Fruit fly (Drosophila melanogaster) whole organism, embryonic: ENCODE data around the gene CG6126.

ENCODE experiments used
- Abd-B ChIP-seq: fragments of 200-800 bp; sonication (Bioruptor generic); optimal IDR thresholded peaks from 2 replicates; lab custom pipeline; 2018; ENCODE audit warnings: missing biosample characterization, mild to moderate bottlenecking, missing genetic modification characterization, moderate library complexity
- BEAF-32 ChIP-seq: fragments of 200-800 bp; sonication (Bioruptor generic); optimal IDR thresholded peaks from 3 replicates; lab custom pipeline; 2017; ENCODE audit warnings: missing biosample characterization, missing genetic modification characterization, mild to moderate bottlenecking, moderate library complexity, missing genetic modification reagents
- CG11696 ChIP-seq: fragments of 200-800 bp; sonication (Bioruptor generic); IDR thresholded peaks from 2 replicates; pipeline ENCODE4 v1.3.6; 2022; ENCODE audit warnings: missing biosample characterization, missing genetic modification characterization
- CG12299 ChIP-seq: fragments of 200-800 bp; sonication (Bioruptor generic); optimal IDR thresholded peaks from 2 replicates; lab custom pipeline; 2018; ENCODE audit warnings: missing biosample characterization, mild to moderate bottlenecking, missing genetic modification characterization
- CG14014 ChIP-seq: fragments of 200-800 bp; sonication (Bioruptor generic); IDR thresholded peaks from 2 replicates; pipeline ENCODE4 v1.3.6; 2022; ENCODE audit warnings: missing biosample characterization, missing genetic modification characterization
- CG15073 ChIP-seq: fragments of 200-800 bp; sonication (Bioruptor generic); optimal IDR thresholded peaks from 2 replicates; lab custom pipeline; 2016; ENCODE audit warnings: missing biosample characterization, missing genetic modification characterization
- CG42726 ChIP-seq: fragments of 200-800 bp; sonication (Bioruptor generic); IDR thresholded peaks from 2 replicates; pipeline ENCODE4 v1.3.6; 2022; ENCODE audit warnings: missing biosample characterization, missing genetic modification characterization; ENCODE audit not compliant: partially characterized antibody
- CG4360 ChIP-seq: fragments of 200-800 bp; sonication (Bioruptor generic); IDR thresholded peaks from 2 replicates; pipeline ENCODE4 v1.3.6; 2022; ENCODE audit warnings: missing biosample characterization, missing genetic modification characterization
- CG4820 ChIP-seq: fragments of 200-800 bp; sonication (Bioruptor generic); optimal IDR thresholded peaks from 3 replicates; lab custom pipeline; 2016; ENCODE audit warnings: missing biosample characterization, missing genetic modification characterization
- CG6765 ChIP-seq: fragments of 200-800 bp; sonication (Bioruptor generic); optimal IDR thresholded peaks from 3 replicates; lab custom pipeline; 2017; ENCODE audit warnings: missing biosample characterization, mild to moderate bottlenecking, missing genetic modification characterization
- CG6791 ChIP-seq: fragments of 200-800 bp; sonication (Bioruptor generic); IDR thresholded peaks from 3 replicates; pipeline ENCODE4 v1.3.6; 2022; ENCODE audit warnings: missing biosample characterization, missing genetic modification characterization; ENCODE audit not compliant: partially characterized antibody
- CG7372 ChIP-seq: fragments of 200-800 bp; sonication (Bioruptor generic); IDR thresholded peaks from 2 replicates; pipeline ENCODE4 v1.3.6; 2022; ENCODE audit warnings: missing biosample characterization, missing genetic modification characterization
- CG7839 ChIP-seq: fragments of 200-800 bp; sonication (Bioruptor generic); optimal IDR thresholded peaks from 3 replicates; lab custom pipeline; 2018; ENCODE audit warnings: missing biosample characterization, mild to moderate bottlenecking, missing genetic modification characterization, moderate library complexity
- CG8089 ChIP-seq: fragments of 200-800 bp; sonication (Bioruptor generic); optimal IDR thresholded peaks from 3 replicates; lab custom pipeline; 2016; ENCODE audit warnings: missing biosample characterization, missing genetic modification characterization
- CG8290 ChIP-seq, 3 experiments: fragments of 200-800 bp; sonication (Bioruptor generic); optimal IDR thresholded peaks; 2 replicates each; lab custom pipeline; 2016 to 2019; ENCODE audit warnings: missing biosample characterization in 3 of 3, missing genetic modification characterization in 3 of 3, mild to moderate bottlenecking in 2 of 3, moderate library complexity in 1 of 3
- CG9437 ChIP-seq: fragments of 200-800 bp; sonication (Bioruptor generic); optimal IDR thresholded peaks from 2 replicates; lab custom pipeline; 2018; ENCODE audit warnings: missing biosample characterization, mild to moderate bottlenecking, missing genetic modification characterization
- Camta ChIP-seq: fragments of 200-800 bp; sonication (Bioruptor generic); optimal IDR thresholded peaks from 2 replicates; lab custom pipeline; 2016; ENCODE audit warnings: missing biosample characterization, missing genetic modification characterization
- Chrac-16 ChIP-seq: fragments of 200-800 bp; sonication (Bioruptor generic); optimal IDR thresholded peaks from 3 replicates; lab custom pipeline; 2016; ENCODE audit warnings: missing biosample characterization, missing genetic modification characterization
- Dp ChIP-seq: fragments of 200-800 bp; sonication (Bioruptor generic); optimal IDR thresholded peaks from 2 replicates; lab custom pipeline; 2018; ENCODE audit warnings: missing biosample characterization, mild to moderate bottlenecking, missing genetic modification characterization, moderate library complexity
- Drgx ChIP-seq: fragments of 200-800 bp; sonication (Bioruptor generic); IDR thresholded peaks from 2 replicates; pipeline ENCODE4 v1.3.6; 2022; ENCODE audit warnings: missing biosample characterization, missing genetic modification characterization
- Ets65A ChIP-seq: fragments of 200-800 bp; sonication (Bioruptor generic); peaks from one replicate; lab custom pipeline; 2016; ENCODE audit warnings: missing biosample characterization, missing genetic modification characterization
- HmgZ ChIP-seq: fragments of 200-800 bp; sonication (Bioruptor generic); optimal IDR thresholded peaks from 2 replicates; lab custom pipeline; 2018; ENCODE audit warnings: missing biosample characterization, mild to moderate bottlenecking, missing genetic modification characterization
- Med ChIP-seq: fragments of 200-800 bp; sonication (Bioruptor generic); peaks from one replicate; lab custom pipeline; 2016; ENCODE audit warnings: missing biosample characterization, missing genetic modification characterization, mild to moderate bottlenecking, inconsistent platforms, moderate library complexity
- Myb ChIP-seq: fragments of 200-800 bp; sonication (Bioruptor generic); optimal IDR thresholded peaks from 2 replicates; lab custom pipeline; 2016; ENCODE audit warnings: missing biosample characterization, missing genetic modification characterization
- NC2α ChIP-seq: fragments of 200-800 bp; sonication (Bioruptor generic); optimal IDR thresholded peaks from 2 replicates; lab custom pipeline; 2016; ENCODE audit warnings: missing biosample characterization, missing genetic modification characterization
- Sry-β ChIP-seq: fragments of 200-800 bp; sonication (Bioruptor generic); optimal IDR thresholded peaks from 2 replicates; lab custom pipeline; 2018; ENCODE audit warnings: missing biosample characterization, mild to moderate bottlenecking, missing genetic modification characterization, moderate library complexity
- Sry-δ ChIP-seq: fragments of 200-800 bp; sonication (Bioruptor generic); optimal IDR thresholded peaks from 2 replicates; lab custom pipeline; 2016; ENCODE audit warnings: missing biosample characterization, missing genetic modification characterization
- Vsx1 ChIP-seq: fragments of 200-800 bp; sonication (Bioruptor generic); optimal IDR thresholded peaks from 2 replicates; lab custom pipeline; 2017; ENCODE audit warnings: missing biosample characterization, mild to moderate bottlenecking, missing genetic modification characterization, missing genetic modification reagents
- bigmax ChIP-seq: fragments of 200-800 bp; sonication (Bioruptor generic); optimal IDR thresholded peaks from 2 replicates; lab custom pipeline; 2018; ENCODE audit warnings: missing biosample characterization, mild to moderate bottlenecking, missing genetic modification characterization
- caup ChIP-seq: fragments of 200-800 bp; sonication (Bioruptor generic); optimal IDR thresholded peaks from 3 replicates; lab custom pipeline; 2017; ENCODE audit warnings: missing biosample characterization, mild to moderate bottlenecking, missing genetic modification characterization, moderate library complexity; ENCODE audit not compliant: severe bottlenecking
- chinmo ChIP-seq: fragments of 200-800 bp; sonication (Bioruptor generic); IDR thresholded peaks from 4 replicates; pipeline ENCODE4 v1.3.6; 2022; ENCODE audit warnings: missing biosample characterization, missing genetic modification characterization; ENCODE audit not compliant: partially characterized antibody
- chn ChIP-seq: fragments of 200-800 bp; sonication (Bioruptor generic); optimal IDR thresholded peaks from 2 replicates; lab custom pipeline; 2016; ENCODE audit warnings: missing biosample characterization, missing genetic modification characterization
- corto ChIP-seq: fragments of 200-800 bp; sonication (Bioruptor generic); optimal IDR thresholded peaks from 2 replicates; lab custom pipeline; 2016; ENCODE audit warnings: missing biosample characterization, mild to moderate bottlenecking, missing genetic modification characterization, moderate library complexity
- dimm ChIP-seq: fragments of 200-800 bp; sonication (Bioruptor generic); IDR thresholded peaks from 2 replicates; pipeline ENCODE4 v1.3.6; 2022; ENCODE audit warnings: missing biosample characterization, missing genetic modification characterization
- exex ChIP-seq: fragments of 200-800 bp; sonication (Bioruptor generic); optimal IDR thresholded peaks from 4 replicates; lab custom pipeline; 2018; ENCODE audit warnings: missing biosample characterization, mild to moderate bottlenecking, missing genetic modification characterization, moderate library complexity
- fu2 ChIP-seq: fragments of 200-800 bp; sonication (Bioruptor generic); optimal IDR thresholded peaks from 2 replicates; lab custom pipeline; 2016; ENCODE audit warnings: missing biosample characterization, missing genetic modification characterization
- gcm ChIP-seq: fragments of 200-800 bp; sonication (Bioruptor generic); optimal IDR thresholded peaks from 2 replicates; lab custom pipeline; 2019; ENCODE audit warnings: missing biosample characterization, mild to moderate bottlenecking, missing genetic modification characterization, moderate library complexity
- gro ChIP-seq: fragments of 200-800 bp; sonication (Bioruptor generic); optimal IDR thresholded peaks from 2 replicates; lab custom pipeline; 2016; ENCODE audit warnings: missing biosample characterization, missing genetic modification characterization
- hkb ChIP-seq, 2 experiments: fragments of 200-800 bp in 1 of 2; fragments of >200 bp in 1 of 2; sonication (Bioruptor generic) in 1 of 2; IDR thresholded peaks in 1 of 2; optimal IDR thresholded peaks in 1 of 2; 2 replicates each; pipeline versions ENCODE4 v1.3.6 to Lab custom; 2017 to 2022; ENCODE audit warnings: missing biosample characterization in 1 of 2, missing genetic modification characterization in 1 of 2
- ind ChIP-seq: fragments of 200-800 bp; sonication (Bioruptor generic); optimal IDR thresholded peaks from 3 replicates; lab custom pipeline; 2016; ENCODE audit warnings: missing biosample characterization, missing genetic modification characterization
- lov ChIP-seq, 2 experiments: fragments of 200-800 bp in 1 of 2; fragments of >200 bp in 1 of 2; sonication (Bioruptor generic) in 1 of 2; IDR thresholded peaks in 1 of 2; optimal IDR thresholded peaks in 1 of 2; 2 replicates in 1 of 2; 3 replicates in 1 of 2; pipeline versions ENCODE4 v1.3.6 to Lab custom; 2017 to 2022; ENCODE audit warnings: missing biosample characterization in 1 of 2, missing genetic modification characterization in 1 of 2
- pan ChIP-seq, 4 experiments: fragments of >200 bp in 3 of 4; fragments of 200-800 bp in 1 of 4; sonication (Bioruptor generic) in 1 of 4; optimal IDR thresholded peaks in 3 of 4; IDR thresholded peaks in 1 of 4; 2 replicates each; pipeline versions ENCODE4 v1.3.6 to Lab custom; 2017 to 2022; ENCODE audit warnings: missing biosample characterization in 2 of 4, missing genetic modification characterization in 2 of 4, mixed read lengths in 1 of 4
- pho ChIP-seq: fragments of 200-800 bp; sonication (Bioruptor generic); optimal IDR thresholded peaks from 2 replicates; lab custom pipeline; 2016; ENCODE audit warnings: missing biosample characterization, missing genetic modification characterization
- pita ChIP-seq: fragments of 200-800 bp; sonication (Bioruptor generic); optimal IDR thresholded peaks from 2 replicates; lab custom pipeline; 2017; ENCODE audit warnings: missing biosample characterization, mild to moderate bottlenecking, missing genetic modification characterization
- stwl ChIP-seq: fragments of 200-800 bp; sonication (Bioruptor generic); optimal IDR thresholded peaks from 3 replicates; lab custom pipeline; 2018; ENCODE audit warnings: missing biosample characterization, mild to moderate bottlenecking, missing genetic modification characterization, moderate library complexity
- tin ChIP-seq: fragments of 200-800 bp; sonication (Bioruptor generic); optimal IDR thresholded peaks from 3 replicates; lab custom pipeline; 2016; ENCODE audit warnings: missing biosample characterization, missing genetic modification characterization
- trh ChIP-seq: fragments of 200-800 bp; sonication (Bioruptor generic); optimal IDR thresholded peaks from 2 replicates; lab custom pipeline; 2016; ENCODE audit warnings: missing biosample characterization, missing genetic modification characterization
- vvl ChIP-seq: fragments of 200-800 bp; sonication (Bioruptor generic); IDR thresholded peaks from 2 replicates; pipeline ENCODE4 v1.3.6; 2022; ENCODE audit warnings: missing biosample characterization, missing genetic modification characterization

CG6126 gene

dm6 chr3R:16180476-16181070 lies 22.3 kb downstream of the CG6126 start, which contains the start of gene CG8927 (continued):
- peak; percentile 62 for TF ChIP-seq CG8290 (GFP tag; optimal IDR thresholded peaks at IDR 0.05; lab: Kevin White, UChicago)
- peak; percentile 30 to 86 for TF ChIP-seq CG8290 (tag; optimal IDR thresholded peaks at IDR 0.05; lab: Kevin White, UChicago)
- no peak for TF ChIP-seq gro (GFP tag; lab: Kevin White, UChicago)
- no peak for TF ChIP-seq CG11696 (GFP tag; lab: Robert Waterston, UW)
- no peak for TF ChIP-seq ind
- TF ChIP-seq CG42726 (GFP tag; lab: Robert Waterston, UW) = no peak
- TF ChIP-seq CG4820 = no peak
- TF ChIP-seq Chrac-16 (GFP tag; lab: Kevin White, UChicago) = no peak
- TF ChIP-seq pan (optimal IDR thresholded peaks at IDR 0.05; lab: Kevin White, UChicago) = no peak
- no peak for TF ChIP-seq pan (GFP tag; optimal IDR thresholded peaks at IDR 0.05 in 1 of 2, IDR thresholded peaks at IDR 0.05 in 1 of 2)
- TF ChIP-seq chinmo (GFP tag; lab: Robert Waterston, UW) = 0 out of 4 replicates have a peak, but pooled peaks have one; percentile 27
- TF ChIP-seq fu2 (GFP tag; lab: Kevin White, UChicago) = no peak
- no peak for TF ChIP-seq CG4360 (GFP tag; lab: Robert Waterston, UW)
- no peak for TF ChIP-seq tin (GFP tag; lab: Kevin White, UChicago)
- TF ChIP-seq NC2α = no peak
- no peak for TF ChIP-seq caup (GFP tag; lab: Kevin White, UChicago)
- peak; percentile 92 for TF ChIP-seq CG7372 (GFP tag; lab: Robert Waterston, UW)
- no peak for TF ChIP-seq CG6765
- peak; percentile 67 for TF ChIP-seq Dp (GFP tag; lab: Kevin White, UChicago)
- TF ChIP-seq chn (GFP tag; lab: Kevin White, UChicago) = no peak
- no peak for TF ChIP-seq Sry-β (GFP tag; lab: Kevin White, UChicago)
- TF ChIP-seq Camta (GFP tag; lab: Kevin White, UChicago) = no peak
- TF ChIP-seq hkb (optimal IDR thresholded peaks at IDR 0.05; lab: Kevin White, UChicago) = no peak
- no peak for TF ChIP-seq hkb (GFP tag; IDR thresholded peaks at IDR 0.05; lab: Robert Waterston, UW)
- TF ChIP-seq CG9437 (GFP tag; lab: Kevin White, UChicago) = no peak
- peak; percentile 80 for TF ChIP-seq vvl (GFP tag; lab: Robert Waterston, UW)
- TF ChIP-seq Ets65A = peak; percentile 70
- TF ChIP-seq CG7839 (tag; lab: Kevin White, UChicago) = no peak
- no peak for TF ChIP-seq CG14014 (GFP tag; lab: Robert Waterston, UW)
- no peak for TF ChIP-seq CG8089
- TF ChIP-seq CG6791 = 0 out of 3 replicates have a peak, but pooled peaks have one; percentile 14
- no peak for TF ChIP-seq pho (GFP tag; lab: Kevin White, UChicago)
- no peak for TF ChIP-seq lov (optimal IDR thresholded peaks at IDR 0.05; lab: Kevin White, UChicago)
- TF ChIP-seq lov (GFP tag; IDR thresholded peaks at IDR 0.05; lab: Robert Waterston, UW) = no peak
- no peak for TF ChIP-seq trh (GFP tag; lab: Kevin White, UChicago)
- no peak for TF ChIP-seq CG12299 (tag; lab: Kevin White, UChicago)
- no peak for TF ChIP-seq BEAF-32
- TF ChIP-seq Drgx (GFP tag; lab: Robert Waterston, UW) = no peak
- TF ChIP-seq HmgZ (tag; lab: Kevin White, UChicago) = peak; percentile 18
- no peak for TF ChIP-seq CG15073 (GFP tag; lab: Kevin White, UChicago)
- TF ChIP-seq exex (tag; lab: Kevin White, UChicago) = no peak
- TF ChIP-seq Abd-B (GFP tag; lab: Kevin White, UChicago) = peak; percentile 18
- TF ChIP-seq gcm (GFP tag; lab: Kevin White, UChicago) = no peak
- TF ChIP-seq bigmax (GFP tag; lab: Kevin White, UChicago) = peak; percentile 42
- no peak for TF ChIP-seq Sry-δ (GFP tag; lab: Kevin White, UChicago)
- TF ChIP-seq dimm (GFP tag; lab: Robert Waterston, UW) = no peak
- TF ChIP-seq Myb (GFP tag; lab: Kevin White, UChicago) = peak; percentile 93
- no peak for TF ChIP-seq corto (GFP tag; lab: Kevin White, UChicago)
- peak; percentile 57 for TF ChIP-seq pita (GFP tag; lab: Kevin White, UChicago)
- peak; percentile 13 for TF ChIP-seq stwl
- peak; percentile 50 for TF ChIP-seq Med (GFP tag; lab: Kevin White, UChicago)
- no peak for TF ChIP-seq Vsx1
